Fruit fly (Drosophila melanogaster) whole organism, adult: ENCODE data around the gene Sfp70A4.

ENCODE experiments used
- CG11617 ChIP-seq: fragments of 200-800 bp; sonication (Bioruptor generic); optimal IDR thresholded peaks from 2 replicates; lab custom pipeline; 2017; ENCODE audit warnings: mild to moderate bottlenecking, missing biosample characterization, missing genetic modification reagents, missing genetic modification characterization
- CG12768 ChIP-seq: fragments of 200-800 bp; sonication (Bioruptor generic); optimal IDR thresholded peaks from 2 replicates; lab custom pipeline; 2017; ENCODE audit warnings: missing biosample characterization, missing genetic modification characterization, mild to moderate bottlenecking, moderate library complexity, missing genetic modification reagents
- CG14711 ChIP-seq: fragments of 200-800 bp; sonication (Bioruptor generic); optimal IDR thresholded peaks from 2 replicates; lab custom pipeline; 2018; ENCODE audit warnings: missing biosample characterization, mild to moderate bottlenecking, missing genetic modification characterization, moderate library complexity
- CG1620 ChIP-seq: fragments of 200-800 bp; sonication (Bioruptor generic); optimal IDR thresholded peaks from 2 replicates; lab custom pipeline; 2016; ENCODE audit warnings: missing biosample characterization, missing genetic modification characterization
- CG33017 ChIP-seq: fragments of 200-800 bp; sonication (Bioruptor generic); optimal IDR thresholded peaks from 2 replicates; lab custom pipeline; 2018; ENCODE audit warnings: missing biosample characterization, mild to moderate bottlenecking, missing genetic modification characterization, moderate library complexity
- CG5204 ChIP-seq: fragments of 200-800 bp; sonication (Bioruptor generic); optimal IDR thresholded peaks from 2 replicates; lab custom pipeline; 2016; ENCODE audit warnings: missing biosample characterization, missing genetic modification characterization
- CG7045 ChIP-seq: fragments of 200-800 bp; sonication (Bioruptor generic); optimal IDR thresholded peaks from 2 replicates; lab custom pipeline; 2017; ENCODE audit warnings: missing biosample characterization, mild to moderate bottlenecking, missing genetic modification characterization
- CG7101 ChIP-seq: fragments of 200-800 bp; sonication (Bioruptor generic); optimal IDR thresholded peaks from 2 replicates; lab custom pipeline; 2018; ENCODE audit warnings: missing biosample characterization, mild to moderate bottlenecking, missing genetic modification characterization, moderate library complexity
- Clk ChIP-seq: fragments of 200-800 bp; sonication (Bioruptor generic); optimal IDR thresholded peaks from 2 replicates; lab custom pipeline; 2017; ENCODE audit warnings: missing biosample characterization, missing genetic modification characterization
- Crg-1 ChIP-seq: fragments of 200-800 bp; sonication (Bioruptor generic); optimal IDR thresholded peaks from 2 replicates; lab custom pipeline; 2016; ENCODE audit warnings: missing biosample characterization, missing genetic modification characterization
- Hr96 ChIP-seq: fragments of 200-800 bp; sonication (Bioruptor generic); optimal IDR thresholded peaks from 2 replicates; lab custom pipeline; 2016; ENCODE audit warnings: missing biosample characterization, missing genetic modification characterization
- Mnt ChIP-seq: fragments of 200-800 bp; sonication (Bioruptor generic); optimal IDR thresholded peaks from 2 replicates; lab custom pipeline; 2016; ENCODE audit warnings: missing biosample characterization, mild to moderate bottlenecking, missing genetic modification characterization
- bab1 ChIP-seq: fragments of 200-800 bp; sonication (Bioruptor generic); optimal IDR thresholded peaks from 3 replicates; lab custom pipeline; 2019; ENCODE audit warnings: missing biosample characterization, mild to moderate bottlenecking, missing genetic modification characterization, moderate library complexity
- cic ChIP-seq: fragments of 200-800 bp; sonication (Bioruptor generic); optimal IDR thresholded peaks from 2 replicates; lab custom pipeline; 2017; ENCODE audit warnings: missing biosample characterization, mild to moderate bottlenecking, missing genetic modification characterization, moderate library complexity
- cnc ChIP-seq, 2 experiments: fragments of >200 bp; optimal IDR thresholded peaks; 2 replicates each; lab custom pipeline; 2017
- kay ChIP-seq: fragments of 200-800 bp; sonication (Bioruptor generic); peaks from one replicate; lab custom pipeline; 2016; ENCODE audit warnings: missing biosample characterization, missing genetic modification characterization, borderline replicate concordance
- ovo ChIP-seq: fragments of 200-800 bp; sonication (Bioruptor generic); optimal IDR thresholded peaks from 2 replicates; lab custom pipeline; 2016; ENCODE audit warnings: missing biosample characterization, missing genetic modification characterization
- pad ChIP-seq: fragments of 200-800 bp; sonication (Bioruptor generic); optimal IDR thresholded peaks from 3 replicates; lab custom pipeline; 2017; ENCODE audit warnings: missing biosample characterization, missing genetic modification characterization, mild to moderate bottlenecking, moderate library complexity, missing genetic modification reagents
- tj ChIP-seq: fragments of 200-800 bp; sonication (Bioruptor generic); optimal IDR thresholded peaks from 3 replicates; lab custom pipeline; 2017; ENCODE audit warnings: missing biosample characterization, mild to moderate bottlenecking, missing genetic modification characterization, moderate library complexity
- toe ChIP-seq: fragments of 200-800 bp; sonication (Bioruptor generic); optimal IDR thresholded peaks from 2 replicates; lab custom pipeline; 2016; ENCODE audit warnings: missing biosample characterization, missing genetic modification characterization

Gene Sfp70A4

dm6 chr3L:13295675-13296074, 985 bp downstream of the Sfp70A4 start:
- no peak for TF ChIP-seq bab1 (GFP tag; lab: Kevin White, UChicago)
- no peak for TF ChIP-seq tj (GFP tag; lab: Kevin White, UChicago)
- no peak for TF ChIP-seq pad
- TF ChIP-seq toe: no peak
- TF ChIP-seq CG12768 (GFP tag; lab: Kevin White, UChicago): no peak
- TF ChIP-seq Mnt (GFP tag; lab: Kevin White, UChicago): no peak
- no peak for TF ChIP-seq CG7101
- no peak for TF ChIP-seq CG33017 (tag; lab: Kevin White, UChicago)
- TF ChIP-seq CG14711 (tag; lab: Kevin White, UChicago): no peak
- TF ChIP-seq Hr96 (GFP tag; lab: Kevin White, UChicago): no peak
- no peak for TF ChIP-seq kay (GFP tag; lab: Kevin White, UChicago)
- TF ChIP-seq Clk: no peak
- no peak for TF ChIP-seq CG1620 (GFP tag; lab: Kevin White, UChicago)

DNA sequence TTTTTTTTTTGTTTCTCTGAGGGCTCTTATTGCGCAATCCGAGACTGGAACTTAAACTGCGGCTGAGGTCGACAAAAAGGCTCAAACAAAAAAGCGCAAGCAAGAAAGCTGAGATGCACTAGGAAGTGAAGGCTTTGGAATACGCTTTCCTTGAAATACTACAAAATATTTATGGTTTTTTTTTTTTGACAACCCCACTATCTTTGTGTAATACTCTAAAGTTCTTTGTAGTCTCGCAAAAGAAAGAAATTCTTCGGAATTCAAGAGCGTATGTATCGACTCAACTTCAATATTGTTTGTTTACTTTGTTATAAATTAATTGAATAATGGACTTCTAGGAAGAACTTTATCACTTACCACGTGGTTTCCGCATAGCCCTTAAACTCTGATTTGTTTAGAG, 8.5 kb downstream of the Sfp70A4 start:
- TF ChIP-seq bab1 (GFP tag; lab: Kevin White, UChicago) (no peak), pad (no peak), Crg-1 (GFP tag; lab: Kevin White, UChicago) (no peak), tj (GFP tag; lab: Kevin White, UChicago) (peak; percentile 19), CG12768 (GFP tag; lab: Kevin White, UChicago) (no peak)

dm6 chr3L:13286640-13287039, 10.0 kb downstream of the Sfp70A4 start:
- no peak for TF ChIP-seq kay (GFP tag; lab: Kevin White, UChicago)
- peak; percentile 78 for TF ChIP-seq tj (GFP tag; lab: Kevin White, UChicago)

DNA sequence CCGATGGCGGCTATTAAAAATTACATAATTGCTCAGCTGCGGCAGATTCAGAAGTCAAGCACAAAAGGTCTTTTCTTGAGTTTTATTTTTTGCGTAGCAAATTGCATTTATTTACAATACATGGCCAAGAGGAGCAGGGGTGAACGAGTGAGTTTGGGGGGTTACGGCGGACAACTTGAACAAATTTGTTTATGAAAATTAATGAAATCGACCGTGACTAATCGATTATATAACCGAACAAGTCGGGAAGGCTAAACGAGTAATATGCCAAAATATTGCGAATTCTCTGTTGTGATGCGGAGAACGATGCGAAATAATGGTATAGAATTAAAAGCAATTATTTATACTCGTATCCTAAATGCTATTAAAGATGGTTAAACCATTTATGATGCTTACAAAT, 12.4 kb downstream of the Sfp70A4 start:
- no peak for TF ChIP-seq CG33017 (tag; lab: Kevin White, UChicago)
- TF ChIP-seq CG7045: no peak
- no peak for TF ChIP-seq Crg-1 (GFP tag; lab: Kevin White, UChicago)
- TF ChIP-seq CG7101: no peak
- no peak for TF ChIP-seq bab1 (GFP tag; lab: Kevin White, UChicago)
- TF ChIP-seq cnc (optimal IDR thresholded peaks at IDR 0.05; lab: Kevin White, UChicago): no peak
- no peak for TF ChIP-seq pad
- peak; percentile 10 for TF ChIP-seq toe
- no peak for TF ChIP-seq tj (GFP tag; lab: Kevin White, UChicago)

DNA sequence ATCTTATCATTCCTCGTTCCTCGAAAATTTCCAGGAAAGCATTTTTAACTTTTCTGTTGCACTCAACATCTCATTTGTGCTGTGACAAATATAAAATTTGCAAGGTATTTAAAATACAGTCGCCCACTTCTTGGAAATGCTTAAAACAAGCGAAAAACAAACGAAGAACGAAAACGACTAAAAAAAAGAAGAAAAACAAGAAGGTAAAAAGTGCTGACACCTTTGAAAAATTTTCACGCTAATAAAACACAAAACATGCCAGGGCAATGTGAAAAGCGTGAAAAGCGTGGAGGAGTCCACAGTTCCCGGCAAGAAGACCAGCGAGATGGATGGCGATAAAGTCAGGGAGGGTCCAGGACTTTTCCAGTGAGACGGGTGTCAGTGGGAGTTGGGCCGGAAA, 14.6 kb downstream of the Sfp70A4 start:
- no peak for TF ChIP-seq CG12768 (GFP tag; lab: Kevin White, UChicago)
- TF ChIP-seq tj (GFP tag; lab: Kevin White, UChicago): peak; percentile 75

DNA sequence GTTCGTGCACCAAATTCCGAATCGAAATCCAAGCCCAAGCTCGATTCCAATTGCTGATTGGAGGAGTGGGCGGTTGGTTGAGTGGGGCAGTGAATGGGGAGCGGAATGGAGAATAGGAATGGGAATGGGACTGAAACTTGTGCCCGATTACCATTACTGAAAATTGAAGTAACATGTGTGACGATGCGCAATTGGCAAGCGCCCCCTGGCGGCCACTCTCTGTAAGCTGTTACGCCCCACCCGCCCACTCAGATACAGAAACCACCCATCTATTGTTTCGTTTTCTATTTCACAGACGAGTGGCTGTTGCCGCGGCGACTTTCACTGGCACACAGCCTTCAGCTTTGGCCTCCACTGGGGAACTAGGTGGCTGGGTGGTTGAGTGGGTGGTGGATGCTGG, 25.4 kb downstream of the Sfp70A4 start:
- TF ChIP-seq CG33017 (tag; lab: Kevin White, UChicago) (no peak), CG1620 (GFP tag; lab: Kevin White, UChicago) (no peak), CG7101 (no peak), ovo (GFP tag; lab: Kevin White, UChicago) (no peak), pad (no peak), cic (GFP tag; lab: Kevin White, UChicago) (no peak), Mnt (GFP tag; lab: Kevin White, UChicago) (no peak), CG14711 (tag; lab: Kevin White, UChicago) (no peak), CG7045 (no peak), CG11617 (GFP tag; lab: Kevin White, UChicago) (no peak), Hr96 (GFP tag; lab: Kevin White, UChicago) (no peak), bab1 (GFP tag; lab: Kevin White, UChicago) (no peak), CG5204 (GFP tag; lab: Kevin White, UChicago) (no peak), toe (no peak), cnc (optimal IDR thresholded peaks at IDR 0.05; lab: Kevin White, UChicago) (no peak), kay (GFP tag; lab: Kevin White, UChicago) (no peak), Crg-1 (GFP tag; lab: Kevin White, UChicago) (no peak), tj (GFP tag; lab: Kevin White, UChicago) (no peak)

dm6 chr3L:13267893-13268292, 28.8 kb downstream of the Sfp70A4 start:
- no peak for TF ChIP-seq CG12768 (GFP tag; lab: Kevin White, UChicago)

DNA sequence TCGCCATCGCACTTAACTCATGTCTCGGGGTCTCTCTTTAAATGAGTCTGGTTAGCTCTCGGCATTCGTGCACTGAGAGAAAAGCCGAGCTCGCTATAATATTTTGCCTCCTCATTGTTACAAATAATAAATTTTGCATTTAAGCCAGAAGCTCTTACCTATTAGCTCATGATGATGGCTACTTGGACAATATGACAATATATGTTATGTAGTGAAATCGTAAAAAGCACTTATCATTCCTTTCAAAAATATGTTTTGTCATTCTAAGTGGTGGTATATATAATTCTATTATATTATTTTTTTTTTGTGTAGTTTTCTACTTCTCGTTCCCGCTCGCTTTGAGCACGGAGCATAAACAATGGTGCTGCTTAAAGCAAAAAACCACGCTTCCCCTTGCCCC, 29.4 kb downstream of the Sfp70A4 start:
- no peak for TF ChIP-seq tj (GFP tag; lab: Kevin White, UChicago)
- peak; percentile 21 for TF ChIP-seq bab1 (GFP tag; lab: Kevin White, UChicago)
